Worm (Caenorhabditis elegans) whole organism, L4/young adult: ENCODE data around the gene acs-21.

Experiments
- W03F9.2 ChIP-seq: fragments of 150-350 bp; optimal IDR thresholded peaks from 2 replicates; lab custom pipeline; 2014; ENCODE audit warnings: missing biosample characterization, missing genetic modification characterization
- him-1 ChIP-seq: sonication (generic microtip); optimal IDR thresholded peaks from 2 replicates; lab custom pipeline; 2016; ENCODE audit warnings: missing genotype, missing genetic modification reagents, missing genetic modification characterization, missing compliant biosample characterization

- no peak for TF ChIP-seq W03F9.2 (tag; lab: Kevin White, UChicago)
- no peak for TF ChIP-seq him-1 (tag; lab: Kevin White, UChicago)
Measured at ce11 chrV:3127670-3128069, 38.8 kb downstream of the acs-21 start, which contains the start of gene Y73C8C.10.
